Worm (Caenorhabditis elegans) whole organism, young adult: Measurements from ENCODE around the gene Y46G5A.47.

Experiments used
- F49E8.2 ChIP-seq: sonication (generic microtip); optimal IDR thresholded peaks from 3 replicates; lab custom pipeline; 2017; ENCODE audit warnings: missing genetic modification characterization, mild to moderate bottlenecking, missing compliant biosample characterization, antibody characterized with exemption, moderate library complexity; ENCODE audit not compliant: insufficient read depth
- ceh-79 ChIP-seq: sonication (generic microtip); optimal IDR thresholded peaks from 2 replicates; lab custom pipeline; 2017; ENCODE audit warnings: mild to moderate bottlenecking, missing genetic modification characterization, missing compliant biosample characterization
- dpff-1 ChIP-seq: sonication (generic microtip); optimal IDR thresholded peaks from 2 replicates; lab custom pipeline; 2017; ENCODE audit warnings: mild to moderate bottlenecking, missing genetic modification characterization, missing compliant biosample characterization
- mcd-1 ChIP-seq: fragments of 200-800 bp; sonication (Bioruptor generic); IDR thresholded peaks from 2 replicates; pipeline ENCODE4 v1.3.6; 2022; ENCODE audit warnings: missing genetic modification reagents, missing genetic modification characterization, missing compliant biosample characterization
- snpc-1.1 ChIP-seq: sonication (generic microtip); optimal IDR thresholded peaks from 2 replicates; lab custom pipeline; 2017; ENCODE audit warnings: missing genetic modification characterization, mild to moderate bottlenecking, missing compliant biosample characterization, antibody characterized with exemption, moderate library complexity, missing genotype, missing genetic modification reagents; ENCODE audit not compliant: insufficient read depth
- unc-62 ChIP-seq: fragments of 150-350 bp; optimal IDR thresholded peaks from 2 replicates; lab custom pipeline; 2014; ENCODE audit warnings: missing biosample characterization, missing genetic modification reagents, missing genetic modification characterization
- ztf-26 ChIP-seq: sonication (generic microtip); optimal IDR thresholded peaks from 2 replicates; lab custom pipeline; 2017; ENCODE audit warnings: missing genetic modification characterization, missing compliant biosample characterization

DNA sequence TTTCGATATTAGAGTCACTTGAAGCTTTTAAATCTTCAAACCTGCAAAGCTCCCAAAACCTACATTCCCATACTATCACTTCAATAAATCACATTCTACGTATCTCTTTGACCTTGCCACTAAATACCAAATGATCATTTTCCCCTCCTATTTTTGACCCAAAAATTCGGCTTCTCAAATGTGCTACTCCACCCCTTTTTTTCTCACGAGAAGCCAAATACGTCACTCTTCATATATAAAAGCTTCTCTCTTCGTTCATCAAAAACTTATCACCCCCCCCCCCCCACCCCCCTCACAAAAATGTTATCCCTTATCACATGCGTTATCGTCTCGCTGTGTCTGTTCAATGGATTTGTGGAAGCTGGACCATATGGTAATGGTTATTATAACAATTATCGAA lies 21.6 kb upstream of the Y46G5A.47 start, which contains the start of gene Y46G5A.38:
- TF ChIP-seq dpff-1 (tag; lab: Kevin White, UChicago) = no peak
- no peak for TF ChIP-seq mcd-1
- no peak for TF ChIP-seq unc-62
- TF ChIP-seq ceh-79 (tag; lab: Kevin White, UChicago) = no peak
- TF ChIP-seq snpc-1.1 (tag; lab: Kevin White, UChicago) = no peak
- no peak for TF ChIP-seq F49E8.2 (tag; lab: Kevin White, UChicago)
- no peak for TF ChIP-seq ztf-26 (tag; lab: Kevin White, UChicago)
